Worm (Caenorhabditis elegans): ENCODE data around the gene des-2.

DNA sequence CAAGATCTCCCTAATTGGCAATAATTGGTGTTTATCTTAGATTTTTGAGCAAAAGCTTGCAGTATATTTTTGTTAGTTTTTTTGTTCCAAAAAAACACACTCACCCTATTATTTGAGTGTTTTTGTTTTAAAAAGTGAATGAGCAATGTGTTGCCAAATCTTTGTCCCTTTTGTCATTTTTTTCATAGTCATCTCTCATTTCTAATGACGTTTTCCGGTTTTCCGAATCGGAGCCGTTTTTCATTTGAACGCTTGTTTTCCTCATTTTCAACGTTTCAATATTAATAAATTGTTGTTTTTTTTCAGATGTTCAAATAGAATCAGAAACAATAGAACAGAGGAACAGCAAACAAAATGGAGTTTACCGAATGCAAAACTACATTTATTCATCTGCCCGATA lies 17.0 kb upstream of the des-2 start, which contains the start of gene dmsr-1:
- no peak for TF ChIP-seq mdl-1 (tag; optimal IDR thresholded peaks at IDR 0.05)
- TF ChIP-seq jun-1 (tag; optimal IDR thresholded peaks at IDR 0.05), result no peak
- no peak for TF ChIP-seq nhr-11 (tag; optimal IDR thresholded peaks at IDR 0.05)
- TF ChIP-seq snpc-4 (tag; optimal IDR thresholded peaks at IDR 0.05), result no peak
- TF ChIP-seq egl-43 (GFP tag; IDR thresholded peaks at IDR 0.05), result no peak

Measured in whole organism, L4 larva.